Worm (Caenorhabditis elegans) whole organism, late embryonic: ENCODE results near the gene F46C5.6.

Experiments
- C08G9.2 ChIP-seq: sonication (generic microtip); optimal IDR thresholded peaks from 2 replicates; lab custom pipeline; 2016; ENCODE audit warnings: mild to moderate bottlenecking, missing genetic modification characterization, moderate library complexity, missing compliant biosample characterization
- K09A11.1 ChIP-seq: sonication (generic microtip); optimal IDR thresholded peaks from 2 replicates; lab custom pipeline; 2017; ENCODE audit warnings: antibody characterized with exemption, mild to moderate bottlenecking, missing genetic modification characterization, missing compliant biosample characterization; ENCODE audit not compliant: insufficient read depth
- Y22D7AL.16 ChIP-seq: sonication (generic microtip); optimal IDR thresholded peaks from 2 replicates; lab custom pipeline; 2016; ENCODE audit warnings: missing genetic modification characterization, missing compliant biosample characterization
- ahr-1 ChIP-seq: sonication (generic microtip); optimal IDR thresholded peaks from 2 replicates; lab custom pipeline; 2016; ENCODE audit warnings: missing genetic modification characterization, missing compliant biosample characterization
- ceh-14 ChIP-seq: sonication (generic microtip); optimal IDR thresholded peaks from 2 replicates; lab custom pipeline; 2016; ENCODE audit warnings: missing genotype, missing genetic modification characterization, missing compliant biosample characterization
- ceh-24 ChIP-seq: sonication (generic microtip); optimal IDR thresholded peaks from 2 replicates; lab custom pipeline; 2016; ENCODE audit warnings: mild to moderate bottlenecking, missing genetic modification characterization, missing compliant biosample characterization
- ceh-30 ChIP-seq: fragments of 150-350 bp; optimal IDR thresholded peaks from 2 replicates; lab custom pipeline; 2014; ENCODE audit warnings: missing biosample characterization, missing genetic modification characterization
- ceh-31 ChIP-seq: sonication (generic microtip); optimal IDR thresholded peaks from 2 replicates; lab custom pipeline; 2016; ENCODE audit warnings: missing genetic modification characterization, missing compliant biosample characterization
- ceh-34 ChIP-seq: sonication (generic microtip); optimal IDR thresholded peaks from 2 replicates; lab custom pipeline; 2016; ENCODE audit warnings: mild to moderate bottlenecking, missing genetic modification characterization, missing compliant biosample characterization
- ceh-9 ChIP-seq: sonication (generic microtip); optimal IDR thresholded peaks from 2 replicates; lab custom pipeline; 2016; ENCODE audit warnings: mild to moderate bottlenecking, missing genetic modification characterization, inconsistent platforms, missing compliant biosample characterization
- che-1 ChIP-seq: sonication (generic microtip); optimal IDR thresholded peaks from 2 replicates; lab custom pipeline; 2016; ENCODE audit warnings: mild to moderate bottlenecking, missing genetic modification characterization, missing compliant biosample characterization
- dmd-4 ChIP-seq: sonication (generic microtip); optimal IDR thresholded peaks from 2 replicates; lab custom pipeline; 2016; ENCODE audit warnings: borderline replicate concordance, missing genetic modification characterization, missing compliant biosample characterization
- dve-1 ChIP-seq: sonication (generic microtip); optimal IDR thresholded peaks from 2 replicates; lab custom pipeline; 2017; ENCODE audit warnings: antibody characterized with exemption, mild to moderate bottlenecking, missing genetic modification characterization, missing compliant biosample characterization
- elt-2 ChIP-seq: sonication (generic microtip); optimal IDR thresholded peaks from 2 replicates; lab custom pipeline; 2016; ENCODE audit warnings: missing genetic modification reagents, missing genetic modification characterization, missing compliant biosample characterization
- fax-1 ChIP-seq: sonication (generic microtip); optimal IDR thresholded peaks from 2 replicates; lab custom pipeline; 2016; ENCODE audit warnings: missing genotype, missing genetic modification characterization, missing compliant biosample characterization
- fkh-10 ChIP-seq: fragments of 150-350 bp; optimal IDR thresholded peaks from 2 replicates; lab custom pipeline; 2014; ENCODE audit warnings: missing biosample characterization, missing genetic modification reagents, missing genetic modification characterization
- hlh-13 ChIP-seq: fragments of 200-800 bp; sonication (Bioruptor generic); optimal IDR thresholded peaks from 2 replicates; lab custom pipeline; 2018; ENCODE audit warnings: mild to moderate bottlenecking, missing genetic modification characterization, missing compliant biosample characterization
- hlh-15 ChIP-seq: sonication (generic microtip); optimal IDR thresholded peaks from 2 replicates; lab custom pipeline; 2016; ENCODE audit warnings: missing genetic modification characterization, missing compliant biosample characterization
- lin-11 ChIP-seq: fragments of 200-800 bp; sonication (Bioruptor generic); optimal IDR thresholded peaks from 2 replicates; lab custom pipeline; 2018; ENCODE audit warnings: mild to moderate bottlenecking, missing genetic modification characterization, missing compliant biosample characterization
- nfya-1 ChIP-seq: sonication (generic microtip); optimal IDR thresholded peaks from 2 replicates; lab custom pipeline; 2017; ENCODE audit warnings: missing genetic modification characterization, mild to moderate bottlenecking, missing compliant biosample characterization, antibody characterized with exemption, moderate library complexity
- nhr-232 ChIP-seq: sonication (generic microtip); optimal IDR thresholded peaks from 2 replicates; lab custom pipeline; 2016; ENCODE audit warnings: missing genetic modification characterization, missing compliant biosample characterization
- odd-2 ChIP-seq: sonication (generic microtip); optimal IDR thresholded peaks from 2 replicates; lab custom pipeline; 2017; ENCODE audit warnings: antibody characterized with exemption, mild to moderate bottlenecking, missing genetic modification characterization, missing compliant biosample characterization
- pha-2 ChIP-seq: sonication (generic microtip); optimal IDR thresholded peaks from 2 replicates; lab custom pipeline; 2017; ENCODE audit warnings: mild to moderate bottlenecking, missing genetic modification characterization, missing compliant biosample characterization
- pqm-1 ChIP-seq: sonication (generic microtip); optimal IDR thresholded peaks from 2 replicates; lab custom pipeline; 2016; ENCODE audit warnings: missing genetic modification characterization, missing compliant biosample characterization
- pros-1 ChIP-seq: fragments of 150-350 bp; optimal IDR thresholded peaks from 2 replicates; lab custom pipeline; 2014; ENCODE audit warnings: missing biosample characterization, missing genetic modification reagents, missing genetic modification characterization
- ref-2 ChIP-seq: sonication (generic microtip); optimal IDR thresholded peaks from 2 replicates; lab custom pipeline; 2016; ENCODE audit warnings: missing genetic modification characterization, missing compliant biosample characterization
- rnt-1 ChIP-seq: sonication (generic microtip); optimal IDR thresholded peaks from 2 replicates; lab custom pipeline; 2016; ENCODE audit warnings: missing genetic modification characterization, missing compliant biosample characterization
- sdc-2 ChIP-seq: sonication (generic microtip); optimal IDR thresholded peaks from 2 replicates; lab custom pipeline; 2016; ENCODE audit warnings: missing genotype, missing genetic modification characterization, missing compliant biosample characterization
- sox-2 ChIP-seq: fragments of 200-800 bp; sonication (Bioruptor generic); IDR thresholded peaks from 2 replicates; pipeline ENCODE4 v1.3.6; 2022; ENCODE audit warnings: missing genetic modification reagents, missing genetic modification characterization, missing compliant biosample characterization
- syd-9 ChIP-seq: sonication (generic microtip); optimal IDR thresholded peaks from 2 replicates; lab custom pipeline; 2016; ENCODE audit warnings: mild to moderate bottlenecking, missing genetic modification characterization, moderate library complexity, missing compliant biosample characterization
- tbx-2 ChIP-seq: sonication (generic microtip); optimal IDR thresholded peaks from 2 replicates; lab custom pipeline; 2016; ENCODE audit warnings: missing genetic modification characterization, missing compliant biosample characterization
- unc-55 ChIP-seq: sonication (generic microtip); optimal IDR thresholded peaks from 2 replicates; lab custom pipeline; 2017; ENCODE audit warnings: missing biosample characterization, missing genetic modification reagents, missing genetic modification characterization
- unc-86 ChIP-seq: sonication (generic microtip); optimal IDR thresholded peaks from 2 replicates; lab custom pipeline; 2016; ENCODE audit warnings: missing genetic modification characterization, missing compliant biosample characterization
- zip-5 ChIP-seq: sonication (generic microtip); optimal IDR thresholded peaks from 2 replicates; lab custom pipeline; 2016; ENCODE audit warnings: missing genetic modification characterization, missing compliant biosample characterization

Gene F46C5.6

DNA sequence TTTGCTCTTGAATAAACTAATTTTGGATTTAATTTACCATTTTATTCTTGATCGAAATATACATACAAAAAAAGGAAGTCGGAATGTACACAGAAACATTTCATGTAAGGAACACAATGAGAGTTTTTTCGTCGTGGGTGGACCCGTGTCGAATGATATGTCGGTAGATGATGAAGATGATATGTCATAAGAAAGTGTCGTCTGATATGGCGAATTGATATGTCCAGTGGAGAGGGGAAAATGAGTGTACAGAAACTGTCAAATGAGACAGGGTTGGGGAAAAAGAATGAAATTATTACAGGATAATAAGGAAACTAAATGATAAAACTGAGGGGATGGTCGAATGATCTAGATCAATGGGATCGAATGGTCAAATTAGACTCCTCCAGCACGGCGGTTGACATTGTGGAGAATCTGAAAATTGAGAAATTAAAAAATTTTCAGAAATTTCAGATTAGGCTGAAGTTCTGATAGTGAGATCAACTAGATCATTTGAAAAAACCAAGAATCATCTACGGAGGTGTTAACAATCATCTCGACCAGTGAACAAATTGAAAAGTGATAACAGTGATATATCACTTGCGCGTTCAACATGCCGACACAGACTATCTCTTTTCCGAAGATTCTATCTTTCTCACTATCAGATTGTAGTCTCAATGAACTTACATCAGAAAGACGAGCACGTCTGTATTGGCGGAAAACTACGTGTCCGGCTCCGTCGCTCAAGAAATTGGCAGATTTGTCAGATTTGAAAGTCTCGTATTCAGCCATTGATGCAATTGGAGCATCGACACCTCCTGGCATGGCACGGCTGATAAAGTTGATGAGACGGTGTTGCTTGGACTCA lies 24.0 kb downstream of the F46C5.6 start:
- TF ChIP-seq elt-2 (tag; lab: Kevin White, UChicago) (peak; percentile 32), sox-2 (GFP tag; lab: Robert Waterston, UW) (no peak)

DNA sequence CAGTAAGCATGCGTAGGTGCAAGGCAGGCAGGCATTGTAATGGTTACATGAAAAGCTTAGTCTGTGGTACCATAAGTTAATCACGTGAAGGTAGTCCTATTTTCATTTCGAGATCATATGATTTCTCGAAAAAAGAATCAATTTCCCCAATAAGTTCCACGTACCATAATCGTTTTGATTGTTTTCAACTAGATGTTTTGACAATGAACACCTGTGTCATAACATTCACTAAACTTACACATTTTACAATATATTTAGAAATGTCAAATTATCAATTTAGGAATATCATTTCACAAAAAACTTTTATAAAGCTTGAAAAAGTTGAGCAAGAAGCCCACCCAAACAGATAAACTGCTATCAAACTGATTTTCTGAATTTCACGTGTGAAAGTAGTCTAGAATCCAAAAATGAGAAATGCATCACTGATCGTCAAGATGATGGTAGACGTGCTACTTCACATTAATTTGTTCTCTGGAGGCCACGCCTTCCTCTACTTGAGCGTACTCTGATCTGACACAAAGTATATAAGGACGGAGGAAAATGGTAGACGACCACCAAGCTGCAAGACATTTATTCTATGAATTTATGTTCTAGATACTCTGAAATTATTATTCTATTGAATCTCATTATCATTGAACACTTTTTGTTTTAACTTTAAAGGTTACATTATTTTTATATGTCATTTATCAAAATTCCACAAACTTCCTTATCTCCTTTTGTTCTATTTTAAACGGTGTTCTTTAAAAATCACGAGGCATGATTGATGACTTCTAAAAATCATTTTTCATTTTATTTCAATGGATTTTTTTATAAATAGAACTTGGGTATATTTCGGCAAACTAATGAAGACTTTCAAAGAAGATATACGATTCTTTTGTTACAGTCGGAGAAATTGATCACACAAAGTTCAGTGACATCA lies 25.1 kb downstream of the F46C5.6 start, which contains the start of gene F46C5.10:
Gene F46C5.10 (minus strand): TSS at position 51 of the 919 bp plus-strand sequence.
- no peak for TF ChIP-seq unc-86 (tag; lab: Kevin White, UChicago)
- TF ChIP-seq hlh-13 = no peak
- no peak for TF ChIP-seq syd-9 (tag; lab: Kevin White, UChicago)
- no peak for TF ChIP-seq che-1
- no peak for TF ChIP-seq nhr-232 (tag; lab: Kevin White, UChicago)
- TF ChIP-seq tbx-2 (tag; lab: Kevin White, UChicago) = no peak
- TF ChIP-seq pha-2 (tag; lab: Kevin White, UChicago) = no peak
- TF ChIP-seq ceh-14 = no peak
- no peak for TF ChIP-seq ceh-30 (tag; lab: Kevin White, UChicago)
- TF ChIP-seq elt-2 (tag; lab: Kevin White, UChicago) = no peak
- no peak for TF ChIP-seq K09A11.1 (tag; lab: Kevin White, UChicago)
- TF ChIP-seq ceh-31 (tag; lab: Kevin White, UChicago) = no peak

DNA sequence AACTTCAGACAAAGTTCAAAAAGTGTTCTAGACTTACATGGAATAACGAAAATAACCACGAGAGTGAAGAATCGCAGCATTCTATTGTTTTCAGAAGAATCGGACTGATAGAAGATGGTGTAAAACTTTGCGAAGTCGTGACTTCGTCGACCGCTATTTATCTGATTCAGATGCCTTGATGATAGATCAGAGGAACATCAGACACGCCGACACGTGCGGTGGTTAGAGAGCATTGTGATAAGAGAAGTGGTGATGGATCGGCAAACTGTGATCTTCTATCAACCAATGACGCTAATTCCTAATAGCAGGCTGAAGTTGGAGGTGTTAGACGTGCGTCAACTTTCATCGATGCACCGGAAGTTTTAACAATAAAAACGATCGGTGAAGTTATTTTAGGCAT lies 26.1 kb downstream of the F46C5.6 start:
- TF ChIP-seq pros-1 (tag; lab: Kevin White, UChicago) (no peak), ceh-34 (no peak), fkh-10 (GFP tag; lab: Kevin White, UChicago) (no peak), hlh-15 (tag; lab: Kevin White, UChicago) (no peak), C08G9.2 (no peak), nfya-1 (no peak), elt-2 (tag; lab: Kevin White, UChicago) (no peak), odd-2 (no peak), ceh-24 (tag; lab: Kevin White, UChicago) (no peak), nhr-232 (tag; lab: Kevin White, UChicago) (no peak), zip-5 (no peak), fax-1 (tag; lab: Kevin White, UChicago) (no peak), syd-9 (tag; lab: Kevin White, UChicago) (no peak), pqm-1 (tag; lab: Kevin White, UChicago) (no peak), ref-2 (no peak), ahr-1 (no peak), dve-1 (no peak)

DNA sequence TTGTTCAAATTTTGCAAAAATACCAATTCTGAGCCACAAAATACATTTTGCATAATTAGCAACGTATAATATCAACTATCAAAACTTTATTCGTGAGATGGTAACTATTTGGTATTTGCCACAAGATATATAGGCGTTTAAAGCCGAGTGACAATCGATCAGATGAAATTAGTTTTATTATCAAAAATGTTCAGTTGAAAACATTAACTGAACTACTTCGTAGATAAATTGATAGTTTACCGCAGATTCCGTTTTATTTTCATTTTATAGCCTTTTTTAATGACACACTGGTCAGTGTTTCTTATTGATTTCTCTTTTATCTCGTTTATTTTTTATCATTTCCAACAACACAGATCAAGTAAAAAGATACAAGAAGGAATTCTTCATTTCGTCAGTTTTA lies 27.1 kb downstream of the F46C5.6 start:
- TF ChIP-seq dve-1 (no peak), sox-2 (GFP tag; lab: Robert Waterston, UW) (no peak), zip-5 (no peak)
- TF ChIP-seq, all 69 proteins: peak for 0

DNA sequence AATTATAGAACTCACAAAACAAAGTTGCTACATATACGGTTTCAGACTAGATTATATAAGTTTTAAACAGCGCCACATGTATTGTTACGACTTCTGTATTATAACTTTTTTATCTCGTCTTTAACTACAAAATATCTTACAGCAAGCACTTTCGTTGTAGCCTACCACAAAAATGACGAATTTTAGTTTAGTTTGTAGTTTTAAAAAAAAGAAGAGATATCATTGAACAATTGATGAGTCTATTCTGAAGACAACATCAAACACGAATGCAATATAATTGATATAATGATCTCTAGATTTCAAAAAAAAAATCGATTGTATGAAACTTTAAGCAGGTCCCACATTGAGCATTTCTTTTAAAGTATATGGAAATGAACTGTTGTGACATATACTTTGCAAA lies 30.1 kb downstream of the F46C5.6 start:
- TF ChIP-seq ceh-9 (tag; lab: Kevin White, UChicago) = no peak
- no peak for TF ChIP-seq Y22D7AL.16 (tag; lab: Kevin White, UChicago)
- TF ChIP-seq sdc-2 (tag; lab: Kevin White, UChicago) = no peak
- TF ChIP-seq pros-1 (tag; lab: Kevin White, UChicago) = no peak
- no peak for TF ChIP-seq unc-55 (GFP tag; lab: Kevin White, UChicago)
- no peak for TF ChIP-seq ceh-31 (tag; lab: Kevin White, UChicago)
- TF ChIP-seq dmd-4 (tag; lab: Kevin White, UChicago) = no peak
- TF ChIP-seq rnt-1 (tag; lab: Kevin White, UChicago) = no peak
- TF ChIP-seq syd-9 (tag; lab: Kevin White, UChicago) = no peak
- TF ChIP-seq lin-11 (tag; lab: Kevin White, UChicago) = no peak
- no peak for TF ChIP-seq dve-1
- no peak for TF ChIP-seq zip-5
- TF ChIP-seq, all 69 proteins: peak for 0
